Worm (Caenorhabditis elegans) whole organism, mixed stage, embryonic: Measurements from ENCODE around the gene F36H5.12.

Source experiments
- bed-3 ChIP-seq: fragments of 200-800 bp; sonication (Bioruptor generic); optimal IDR thresholded peaks from 3 replicates; lab custom pipeline; 2018; ENCODE audit warnings: mild to moderate bottlenecking, missing genetic modification characterization, moderate library complexity, missing compliant biosample characterization
- blmp-1 ChIP-seq: fragments of 150-350 bp; optimal IDR thresholded peaks from 2 replicates; lab custom pipeline; 2014; ENCODE audit warnings: missing biosample characterization, missing genetic modification characterization
- ceh-39 ChIP-seq: fragments of 150-350 bp; optimal IDR thresholded peaks from 2 replicates; lab custom pipeline; 2014; ENCODE audit warnings: missing biosample characterization, missing genetic modification characterization
- ceh-43 ChIP-seq: fragments of 200-800 bp; sonication (Bioruptor generic); optimal IDR thresholded peaks from 2 replicates; lab custom pipeline; 2018; ENCODE audit warnings: mild to moderate bottlenecking, missing genetic modification characterization, moderate library complexity, missing compliant biosample characterization
- ceh-83 ChIP-seq: fragments of 200-800 bp; sonication (Bioruptor generic); optimal IDR thresholded peaks from 2 replicates; lab custom pipeline; 2018; ENCODE audit warnings: mild to moderate bottlenecking, missing genetic modification characterization, missing compliant biosample characterization
- ces-1 ChIP-seq: fragments of 150-350 bp; optimal IDR thresholded peaks from 2 replicates; lab custom pipeline; 2014; ENCODE audit warnings: missing biosample characterization, missing genetic modification reagents, missing genetic modification characterization
- cnd-1 ChIP-seq: fragments of 200-800 bp; sonication (Bioruptor generic); optimal IDR thresholded peaks from 2 replicates; lab custom pipeline; 2018; ENCODE audit warnings: mild to moderate bottlenecking, missing genetic modification characterization, missing compliant biosample characterization
- drap-1 ChIP-seq: fragments of 200-800 bp; sonication (Bioruptor generic); optimal IDR thresholded peaks from 3 replicates; lab custom pipeline; 2018; ENCODE audit warnings: mild to moderate bottlenecking, missing genetic modification characterization, missing compliant biosample characterization
- elt-3 ChIP-seq: fragments of 150-350 bp; optimal IDR thresholded peaks from 2 replicates; lab custom pipeline; 2014; ENCODE audit warnings: missing biosample characterization, missing genetic modification characterization
- flh-1 ChIP-seq: fragments of 200-800 bp; sonication (Bioruptor generic); optimal IDR thresholded peaks from 2 replicates; lab custom pipeline; 2018; ENCODE audit warnings: mild to moderate bottlenecking, missing genetic modification characterization, moderate library complexity, missing compliant biosample characterization
- lin-13 ChIP-seq: fragments of 150-350 bp; optimal IDR thresholded peaks from 2 replicates; lab custom pipeline; 2014; ENCODE audit warnings: missing biosample characterization, missing genetic modification characterization
- lin-32 ChIP-seq: fragments of 200-800 bp; sonication (Bioruptor generic); optimal IDR thresholded peaks from 2 replicates; lab custom pipeline; 2018; ENCODE audit warnings: mild to moderate bottlenecking, missing genetic modification characterization, missing compliant biosample characterization
- lsy-2 ChIP-seq: fragments of 150-350 bp; optimal IDR thresholded peaks from 2 replicates; lab custom pipeline; 2014; ENCODE audit warnings: missing biosample characterization, missing genetic modification characterization
- mab-5 ChIP-seq: fragments of 150-350 bp; optimal IDR thresholded peaks from 2 replicates; lab custom pipeline; 2014; ENCODE audit warnings: missing biosample characterization, missing genetic modification characterization
- mep-1 ChIP-seq: fragments of 150-350 bp; optimal IDR thresholded peaks from 2 replicates; lab custom pipeline; 2017; ENCODE audit warnings: missing biosample characterization, missing genetic modification reagents, missing genetic modification characterization, inconsistent platforms
- mls-2 ChIP-seq: sonication (generic microtip); optimal IDR thresholded peaks from 2 replicates; lab custom pipeline; 2016; ENCODE audit warnings: mild to moderate bottlenecking, missing genetic modification characterization, moderate library complexity, missing compliant biosample characterization
- nhr-12 ChIP-seq: fragments of 150-350 bp; optimal IDR thresholded peaks from 2 replicates; lab custom pipeline; 2014; ENCODE audit warnings: missing biosample characterization, missing genetic modification characterization
- nhr-2 ChIP-seq: fragments of 150-350 bp; optimal IDR thresholded peaks from 2 replicates; lab custom pipeline; 2014; ENCODE audit warnings: missing biosample characterization, missing genetic modification characterization
- nhr-237 ChIP-seq: fragments of 150-350 bp; optimal IDR thresholded peaks from 2 replicates; lab custom pipeline; 2014; ENCODE audit warnings: missing biosample characterization, missing genetic modification characterization
- nhr-28 ChIP-seq: fragments of 150-350 bp; optimal IDR thresholded peaks from 2 replicates; lab custom pipeline; 2014; ENCODE audit warnings: missing biosample characterization, missing genetic modification characterization
- nhr-76 ChIP-seq: sonication (generic microtip); optimal IDR thresholded peaks from 2 replicates; lab custom pipeline; 2017; ENCODE audit warnings: missing biosample characterization, missing genetic modification characterization
- pha-4 ChIP-seq: fragments of 150-350 bp; optimal IDR thresholded peaks from 2 replicates; lab custom pipeline; 2018; ENCODE audit warnings: missing biosample characterization, missing genetic modification reagents, missing genetic modification characterization
- sem-2 ChIP-seq: fragments of 200-800 bp; sonication (Bioruptor generic); optimal IDR thresholded peaks from 2 replicates; lab custom pipeline; 2018; ENCODE audit warnings: mild to moderate bottlenecking, missing genetic modification characterization, missing compliant biosample characterization
- snpc-4 ChIP-seq: fragments of 150-350 bp; optimal IDR thresholded peaks from 2 replicates; lab custom pipeline; 2014; ENCODE audit warnings: missing biosample characterization, missing genetic modification characterization
- sptf-1 ChIP-seq: sonication (generic microtip); optimal IDR thresholded peaks from 2 replicates; lab custom pipeline; 2017; ENCODE audit warnings: mild to moderate bottlenecking, missing genetic modification characterization, moderate library complexity, missing compliant biosample characterization
- unc-120 ChIP-seq: sonication (generic microtip); optimal IDR thresholded peaks from 2 replicates; lab custom pipeline; 2017; ENCODE audit warnings: missing genetic modification characterization, missing compliant biosample characterization; ENCODE audit not compliant: poor library complexity, severe bottlenecking
- unc-39 ChIP-seq: fragments of 150-350 bp; optimal IDR thresholded peaks from 2 replicates; lab custom pipeline; 2014; ENCODE audit warnings: missing biosample characterization, missing genetic modification characterization
- unc-62 ChIP-seq: fragments of 150-350 bp; optimal IDR thresholded peaks from 2 replicates; lab custom pipeline; 2014; ENCODE audit warnings: missing biosample characterization, missing genetic modification reagents, missing genetic modification characterization
- zip-8 ChIP-seq: fragments of 150-350 bp; optimal IDR thresholded peaks from 2 replicates; lab custom pipeline; 2014; ENCODE audit warnings: missing biosample characterization, missing genetic modification characterization
- ztf-11 ChIP-seq: fragments of 150-350 bp; optimal IDR thresholded peaks from 2 replicates; lab custom pipeline; 2014; ENCODE audit warnings: missing biosample characterization, missing genetic modification characterization

F36H5.12 gene

DNA sequence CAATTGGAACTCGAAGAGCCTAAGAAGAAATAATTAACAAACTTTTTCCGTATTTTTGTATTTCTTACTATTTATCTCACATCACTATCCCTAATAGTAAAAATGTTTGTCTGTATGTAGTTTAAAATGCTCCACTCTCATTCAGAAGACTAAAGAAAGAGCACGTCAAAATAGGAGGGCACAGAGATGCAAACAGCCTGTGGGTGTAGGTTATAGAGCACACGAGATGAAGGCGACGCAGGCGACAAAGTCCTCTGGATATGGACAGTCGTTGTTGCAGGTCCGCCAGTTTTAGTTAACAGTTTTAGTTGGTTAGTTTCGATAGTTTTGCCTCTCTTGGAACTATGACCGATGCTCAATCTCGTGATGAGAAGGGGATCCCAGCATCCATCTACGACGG is 10.7 kb upstream of the F36H5.12 start, which contains the start of gene ceh-82:
ceh-82 (plus strand) TSS at position 301 of the 400 bp plus-strand sequence.
- TF ChIP-seq unc-120 (tag; lab: Kevin White, UChicago), result no peak
- TF ChIP-seq nhr-28 (tag; lab: Kevin White, UChicago), result no peak
- TF ChIP-seq lin-13 (tag; lab: Kevin White, UChicago), result no peak

DNA sequence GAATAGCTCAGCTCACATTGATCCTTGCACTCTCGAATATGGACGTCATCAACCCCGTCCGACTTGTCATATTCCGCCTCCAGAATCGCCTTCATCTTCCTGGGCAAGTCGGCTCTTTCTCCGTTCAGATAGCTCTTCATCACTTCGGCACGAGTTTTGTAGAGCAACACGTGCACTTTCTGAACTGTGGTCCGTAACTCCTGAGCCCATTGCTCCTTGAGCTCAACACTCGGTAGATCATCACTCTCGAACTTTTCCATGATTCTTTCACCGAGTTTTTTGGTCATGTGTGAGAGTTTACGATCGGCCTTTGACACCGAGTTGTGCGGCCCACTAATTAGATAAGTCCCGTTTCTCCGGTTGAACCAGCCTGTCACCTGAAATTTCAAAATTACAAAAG is 7.5 kb upstream of the F36H5.12 start:
- TF ChIP-seq nhr-76, result no peak
- TF ChIP-seq lsy-2 (tag; lab: Kevin White, UChicago), result no peak
- no peak for TF ChIP-seq lin-32
- no peak for TF ChIP-seq nhr-2 (tag; lab: Kevin White, UChicago)
- TF ChIP-seq unc-39 (tag; lab: Kevin White, UChicago), result no peak
- TF ChIP-seq unc-62, result no peak
- no peak for TF ChIP-seq mls-2 (tag; lab: Kevin White, UChicago)
- TF ChIP-seq mep-1 (tag; lab: Kevin White, UChicago), result no peak
- TF ChIP-seq nhr-12 (tag; lab: Kevin White, UChicago), result no peak
- TF ChIP-seq mab-5, result no peak
- TF ChIP-seq blmp-1, result no peak
- no peak for TF ChIP-seq cnd-1 (tag; lab: Kevin White, UChicago)
- no peak for TF ChIP-seq unc-120 (tag; lab: Kevin White, UChicago)
- no peak for TF ChIP-seq snpc-4
- no peak for TF ChIP-seq ceh-39 (tag; lab: Kevin White, UChicago)
- TF ChIP-seq bed-3 (GFP tag; lab: Kevin White, UChicago), result no peak
- TF ChIP-seq nhr-237 (tag; lab: Kevin White, UChicago), result no peak
- no peak for TF ChIP-seq ceh-83 (GFP tag; lab: Kevin White, UChicago)
- no peak for TF ChIP-seq flh-1 (GFP tag; lab: Kevin White, UChicago)

ce11 chrII:1736353-1736752 is 6.3 kb upstream of the F36H5.12 start, which contains the start of gene ceh-83:
Gene ceh-83 (minus strand): TSS chrII:1736533.
- TF ChIP-seq lsy-2 (tag; lab: Kevin White, UChicago) (no peak), mep-1 (tag; lab: Kevin White, UChicago) (no peak), unc-120 (tag; lab: Kevin White, UChicago) (no peak), elt-3 (tag; lab: Kevin White, UChicago) (no peak), ztf-11 (tag; lab: Kevin White, UChicago) (no peak), pha-4 (no peak), mab-5 (no peak), lin-32 (no peak), ceh-83 (GFP tag; lab: Kevin White, UChicago) (no peak), nhr-2 (tag; lab: Kevin White, UChicago) (no peak), blmp-1 (no peak), drap-1 (GFP tag; lab: Kevin White, UChicago) (no peak), sem-2 (GFP tag; lab: Kevin White, UChicago) (no peak), sptf-1 (no peak), cnd-1 (tag; lab: Kevin White, UChicago) (no peak), ceh-43 (no peak), nhr-12 (tag; lab: Kevin White, UChicago) (no peak), ces-1 (GFP tag; lab: Kevin White, UChicago) (no peak)

DNA sequence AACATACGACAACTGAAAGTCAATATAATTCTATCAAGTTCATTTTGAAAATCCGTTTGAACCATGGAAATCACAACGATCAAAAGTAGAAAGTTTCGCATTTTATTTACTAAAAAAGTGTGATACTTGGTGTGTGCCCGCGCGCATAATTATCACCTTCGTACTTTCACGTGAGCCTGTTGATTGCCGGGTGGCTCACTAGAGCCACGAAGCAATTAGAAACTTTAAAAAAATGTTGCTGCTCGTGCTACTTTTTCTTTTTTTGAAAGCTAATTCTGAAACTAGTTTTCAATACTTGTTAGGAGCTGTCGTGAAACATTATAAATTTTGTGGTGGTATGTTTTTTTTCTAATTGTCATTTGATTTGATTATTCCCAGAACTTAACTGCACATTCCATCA is 3.8 kb upstream of the F36H5.12 start, which contains the start of the genes irld-9 and irld-33:
irld-9 (minus strand) TSS at position 101 of the 400 bp plus-strand sequence.
irld-33 (plus strand) TSS at position 209 of the 400 bp plus-strand sequence.
- TF ChIP-seq nhr-12 (tag; lab: Kevin White, UChicago), result no peak
- TF ChIP-seq unc-39 (tag; lab: Kevin White, UChicago), result no peak
- no peak for TF ChIP-seq unc-120 (tag; lab: Kevin White, UChicago)
- no peak for TF ChIP-seq nhr-76
- TF ChIP-seq sem-2 (GFP tag; lab: Kevin White, UChicago), result no peak
- TF ChIP-seq cnd-1 (tag; lab: Kevin White, UChicago), result no peak
- TF ChIP-seq ceh-83 (GFP tag; lab: Kevin White, UChicago), result no peak
- TF ChIP-seq zip-8 (tag; lab: Kevin White, UChicago), result no peak
- TF ChIP-seq lin-13 (tag; lab: Kevin White, UChicago), result no peak
- TF ChIP-seq, all 35 proteins: peak for 0

- TF ChIP-seq nhr-2 (tag; lab: Kevin White, UChicago) (no peak), ztf-11 (tag; lab: Kevin White, UChicago) (no peak), nhr-237 (tag; lab: Kevin White, UChicago) (no peak), lin-32 (no peak), blmp-1 (no peak), ceh-83 (GFP tag; lab: Kevin White, UChicago) (no peak)
These were observed 1.4 kb upstream of the F36H5.12 start, which contains the start of gene K07G6.1 for ce11 chrII:1741248-1741647. Gene K07G6.1 (plus strand): TSS chrII:1741548.
